Fruit fly (Drosophila melanogaster) whole organism, embryonic: Measurements from ENCODE around the gene CG32425.

Experiments used
- CG10209 ChIP-seq: fragments of 200-800 bp; sonication (Bioruptor generic); optimal IDR thresholded peaks from 3 replicates; lab custom pipeline; 2017; ENCODE audit warnings: missing biosample characterization, mild to moderate bottlenecking, missing genetic modification characterization, missing genetic modification reagents
- CG10321 ChIP-seq: fragments of 200-800 bp; sonication (Bioruptor generic); IDR thresholded peaks from 2 replicates; pipeline ENCODE4 v1.3.6; 2022; ENCODE audit warnings: missing biosample characterization, missing genetic modification characterization
- CG10543 ChIP-seq: fragments of 200-800 bp; sonication (Bioruptor generic); optimal IDR thresholded peaks from 3 replicates; lab custom pipeline; 2017; ENCODE audit warnings: missing biosample characterization, mild to moderate bottlenecking, missing genetic modification characterization, moderate library complexity
- CG11085 ChIP-seq: fragments of 200-800 bp; sonication (Bioruptor generic); IDR thresholded peaks from 2 replicates; pipeline ENCODE4 v1.3.6; 2022; ENCODE audit warnings: missing biosample characterization, missing genetic modification characterization
- CG11504 ChIP-seq: fragments of 200-800 bp; sonication (Bioruptor generic); optimal IDR thresholded peaks from 3 replicates; lab custom pipeline; 2019; ENCODE audit warnings: missing biosample characterization, mild to moderate bottlenecking, missing genetic modification characterization, moderate library complexity
- CG11560 ChIP-seq: fragments of 200-800 bp; sonication (Bioruptor generic); IDR thresholded peaks from 3 replicates; pipeline ENCODE4 v1.3.6; 2022; ENCODE audit warnings: missing biosample characterization, missing genetic modification characterization
- CG12391 ChIP-seq: fragments of 200-800 bp; sonication (Bioruptor generic); optimal IDR thresholded peaks from 3 replicates; lab custom pipeline; 2018; ENCODE audit warnings: missing biosample characterization, mild to moderate bottlenecking, missing genetic modification characterization, moderate library complexity
- CG12744 ChIP-seq: fragments of 200-800 bp; sonication (Bioruptor generic); optimal IDR thresholded peaks from 2 replicates; lab custom pipeline; 2016; ENCODE audit warnings: missing biosample characterization, missing genetic modification characterization
- CG12769 ChIP-seq: fragments of 200-800 bp; sonication (Bioruptor generic); optimal IDR thresholded peaks from 2 replicates; lab custom pipeline; 2019; ENCODE audit warnings: missing biosample characterization, mild to moderate bottlenecking, missing genetic modification characterization, moderate library complexity
- CG13296 ChIP-seq: fragments of 200-800 bp; sonication (Bioruptor generic); optimal IDR thresholded peaks from 3 replicates; lab custom pipeline; 2018; ENCODE audit warnings: missing biosample characterization, mild to moderate bottlenecking, missing genetic modification characterization
- CG15514 ChIP-seq: fragments of 200-800 bp; sonication (Bioruptor generic); optimal IDR thresholded peaks from 3 replicates; lab custom pipeline; 2017; ENCODE audit warnings: missing biosample characterization, missing genetic modification characterization, mild to moderate bottlenecking, moderate library complexity, missing genetic modification reagents
- CG16813 ChIP-seq: fragments of 200-800 bp; sonication (Bioruptor generic); IDR thresholded peaks from 3 replicates; pipeline ENCODE4 v1.3.6; 2022; ENCODE audit warnings: missing biosample characterization, missing genetic modification characterization; ENCODE audit not compliant: partially characterized antibody
- CG17186 ChIP-seq: fragments of 200-800 bp; sonication (Bioruptor generic); optimal IDR thresholded peaks from 3 replicates; lab custom pipeline; 2017; ENCODE audit warnings: missing biosample characterization, missing genetic modification reagents, missing genetic modification characterization
- CG17912 ChIP-seq: fragments of 200-800 bp; sonication (Bioruptor generic); optimal IDR thresholded peaks from 2 replicates; lab custom pipeline; 2018; ENCODE audit warnings: missing biosample characterization, mild to moderate bottlenecking, missing genetic modification characterization
- CG18011 ChIP-seq: fragments of 200-800 bp; sonication (Bioruptor generic); optimal IDR thresholded peaks from 2 replicates; lab custom pipeline; 2017; ENCODE audit warnings: missing biosample characterization, missing genetic modification characterization, mild to moderate bottlenecking, moderate library complexity, missing genotype
- CG30020 ChIP-seq: fragments of 200-800 bp; optimal IDR thresholded peaks from 2 replicates; lab custom pipeline; 2019; ENCODE audit warnings: missing biosample characterization, mild to moderate bottlenecking, missing genetic modification characterization, moderate library complexity
- CG3407 ChIP-seq: fragments of 200-800 bp; sonication (Bioruptor generic); optimal IDR thresholded peaks from 2 replicates; lab custom pipeline; 2018; ENCODE audit warnings: missing biosample characterization, mild to moderate bottlenecking, missing genetic modification characterization
- CG4854 ChIP-seq: fragments of 200-800 bp; sonication (Bioruptor generic); optimal IDR thresholded peaks from 2 replicates; lab custom pipeline; 2016; ENCODE audit warnings: missing biosample characterization, missing genetic modification characterization, inconsistent platforms
- CG8388 ChIP-seq: fragments of 200-800 bp; sonication (Bioruptor generic); optimal IDR thresholded peaks from 2 replicates; lab custom pipeline; 2019; ENCODE audit warnings: missing biosample characterization, mild to moderate bottlenecking, missing genetic modification characterization, moderate library complexity
- CG9932 ChIP-seq: fragments of 200-800 bp; sonication (Bioruptor generic); IDR thresholded peaks from 2 replicates; pipeline ENCODE4 v1.3.6; 2022; ENCODE audit warnings: missing biosample characterization, missing genetic modification characterization
- Dad ChIP-seq: fragments of 200-800 bp; sonication (Bioruptor generic); optimal IDR thresholded peaks from 3 replicates; lab custom pipeline; 2016; ENCODE audit warnings: missing biosample characterization, missing genetic modification characterization
- Deaf1 ChIP-seq: fragments of 200-800 bp; optimal IDR thresholded peaks from 3 replicates; lab custom pipeline; 2019; ENCODE audit warnings: missing biosample characterization, mild to moderate bottlenecking, missing genetic modification characterization, moderate library complexity
- Eip74EF ChIP-seq, 2 experiments: fragments of 200-800 bp in 1 of 2; fragments of >200 bp in 1 of 2; sonication (Bioruptor generic) in 1 of 2; optimal IDR thresholded peaks; 2 replicates each; lab custom pipeline; 2017 to 2019; ENCODE audit warnings: missing biosample characterization in 2 of 2, missing genetic modification characterization in 2 of 2, mild to moderate bottlenecking in 1 of 2, moderate library complexity in 1 of 2
- Hey ChIP-seq: fragments of 200-800 bp; sonication (Bioruptor generic); optimal IDR thresholded peaks from 3 replicates; lab custom pipeline; 2018; ENCODE audit warnings: missing biosample characterization, mild to moderate bottlenecking, missing genetic modification characterization
- Kr ChIP-seq: fragments of 200-800 bp; sonication (Bioruptor generic); optimal IDR thresholded peaks from 2 replicates; lab custom pipeline; 2017; ENCODE audit warnings: missing biosample characterization, mild to moderate bottlenecking, missing genetic modification characterization
- MBD-R2 ChIP-seq: fragments of 200-800 bp; sonication (Bioruptor generic); IDR thresholded peaks from 2 replicates; pipeline ENCODE4 v1.3.6; 2022; ENCODE audit warnings: missing biosample characterization, missing genetic modification characterization
- Rx ChIP-seq: fragments of 200-800 bp; sonication (Bioruptor generic); IDR thresholded peaks from 2 replicates; pipeline ENCODE4 v1.3.6; 2022; ENCODE audit warnings: missing biosample characterization, missing genetic modification characterization
- Side ChIP-seq: fragments of 200-800 bp; sonication (Bioruptor generic); optimal IDR thresholded peaks from 2 replicates; lab custom pipeline; 2016; ENCODE audit warnings: missing biosample characterization, missing genetic modification characterization
- Ssrp ChIP-seq: fragments of 200-800 bp; sonication (Bioruptor generic); optimal IDR thresholded peaks from 2 replicates; lab custom pipeline; 2018; ENCODE audit warnings: missing biosample characterization, mild to moderate bottlenecking, missing genetic modification characterization, moderate library complexity
- Usf ChIP-seq: fragments of 200-800 bp; sonication (Bioruptor generic); optimal IDR thresholded peaks from 2 replicates; lab custom pipeline; 2017; ENCODE audit warnings: missing genotype, missing biosample characterization, missing genetic modification characterization
- ac ChIP-seq: fragments of 200-800 bp; sonication (Bioruptor generic); optimal IDR thresholded peaks from 3 replicates; lab custom pipeline; 2017; ENCODE audit warnings: missing biosample characterization, mild to moderate bottlenecking, missing genetic modification characterization
- ap ChIP-seq: fragments of 200-800 bp; sonication (Bioruptor generic); IDR thresholded peaks from 2 replicates; pipeline ENCODE4 v1.3.6; 2022; ENCODE audit warnings: missing biosample characterization, missing genetic modification characterization
- cwo ChIP-seq: fragments of 200-800 bp; sonication (Bioruptor generic); optimal IDR thresholded peaks from 3 replicates; lab custom pipeline; 2017; ENCODE audit warnings: missing biosample characterization, missing genetic modification characterization, mild to moderate bottlenecking, moderate library complexity, missing genetic modification reagents
- dati ChIP-seq: fragments of 200-800 bp; sonication (Bioruptor generic); IDR thresholded peaks from 2 replicates; pipeline ENCODE4 v1.3.6; 2022; ENCODE audit warnings: missing biosample characterization, missing genetic modification characterization
- dmrt99B ChIP-seq: fragments of 200-800 bp; sonication (Bioruptor generic); optimal IDR thresholded peaks from 2 replicates; lab custom pipeline; 2018; ENCODE audit warnings: missing biosample characterization, mild to moderate bottlenecking, missing genetic modification characterization, moderate library complexity
- ewg ChIP-seq: fragments of 200-800 bp; sonication (Bioruptor generic); optimal IDR thresholded peaks from 3 replicates; lab custom pipeline; 2017; ENCODE audit warnings: mild to moderate bottlenecking, missing biosample characterization, missing genetic modification reagents, missing genetic modification characterization
- hkb ChIP-seq, 2 experiments: fragments of 200-800 bp in 1 of 2; fragments of >200 bp in 1 of 2; sonication (Bioruptor generic) in 1 of 2; IDR thresholded peaks in 1 of 2; optimal IDR thresholded peaks in 1 of 2; 2 replicates each; pipeline versions ENCODE4 v1.3.6 to Lab custom; 2017 to 2022; ENCODE audit warnings: missing biosample characterization in 1 of 2, missing genetic modification characterization in 1 of 2
- ken ChIP-seq: fragments of 200-800 bp; sonication (Bioruptor generic); IDR thresholded peaks from 3 replicates; pipeline ENCODE4 v1.3.6; 2022; ENCODE audit warnings: missing biosample characterization, missing genetic modification characterization
- lbe ChIP-seq: fragments of 200-800 bp; sonication (Bioruptor generic); optimal IDR thresholded peaks from 2 replicates; lab custom pipeline; 2016; ENCODE audit warnings: missing biosample characterization, mild to moderate bottlenecking, missing genetic modification characterization
- nau ChIP-seq: fragments of 200-800 bp; sonication (Bioruptor generic); optimal IDR thresholded peaks from 3 replicates; lab custom pipeline; 2017; ENCODE audit warnings: missing biosample characterization, mild to moderate bottlenecking, missing genetic modification characterization, missing genetic modification reagents
- nmo ChIP-seq: fragments of 200-800 bp; sonication (Bioruptor generic); optimal IDR thresholded peaks from 2 replicates; lab custom pipeline; 2018; ENCODE audit warnings: missing biosample characterization, mild to moderate bottlenecking, missing genetic modification characterization, moderate library complexity
- onecut ChIP-seq: fragments of 200-800 bp; sonication (Bioruptor generic); IDR thresholded peaks from 2 replicates; pipeline ENCODE4 v1.3.6; 2022; ENCODE audit warnings: missing biosample characterization, missing genetic modification characterization
- otp ChIP-seq: fragments of 200-800 bp; sonication (Bioruptor generic); IDR thresholded peaks from 3 replicates; pipeline ENCODE4, ENCODE4 v1.3.6; 2022; ENCODE audit warnings: missing biosample characterization, missing genetic modification characterization
- pho ChIP-seq: fragments of 200-800 bp; sonication (Bioruptor generic); optimal IDR thresholded peaks from 2 replicates; lab custom pipeline; 2016; ENCODE audit warnings: missing biosample characterization, missing genetic modification characterization
- ro ChIP-seq: fragments of 200-800 bp; sonication (Bioruptor generic); IDR thresholded peaks from 2 replicates; pipeline ENCODE4 v1.3.6; 2022; ENCODE audit warnings: missing biosample characterization, missing genetic modification characterization
- sima ChIP-seq: fragments of 200-800 bp; sonication (Bioruptor generic); optimal IDR thresholded peaks from 2 replicates; lab custom pipeline; 2016; ENCODE audit warnings: missing biosample characterization, missing genetic modification characterization
- tap ChIP-seq: fragments of 200-800 bp; optimal IDR thresholded peaks from 3 replicates; lab custom pipeline; 2019; ENCODE audit warnings: missing biosample characterization, mild to moderate bottlenecking, missing genetic modification characterization, moderate library complexity
- unc-4 ChIP-seq: fragments of 200-800 bp; sonication (Bioruptor generic); IDR thresholded peaks from 2 replicates; pipeline ENCODE4 v1.3.6; 2022; ENCODE audit warnings: missing biosample characterization, missing genetic modification characterization; ENCODE audit not compliant: partially characterized antibody
- yki ChIP-seq: fragments of >200 bp; optimal IDR thresholded peaks from 3 replicates; lab custom pipeline; 2018

The CG32425 gene

DNA sequence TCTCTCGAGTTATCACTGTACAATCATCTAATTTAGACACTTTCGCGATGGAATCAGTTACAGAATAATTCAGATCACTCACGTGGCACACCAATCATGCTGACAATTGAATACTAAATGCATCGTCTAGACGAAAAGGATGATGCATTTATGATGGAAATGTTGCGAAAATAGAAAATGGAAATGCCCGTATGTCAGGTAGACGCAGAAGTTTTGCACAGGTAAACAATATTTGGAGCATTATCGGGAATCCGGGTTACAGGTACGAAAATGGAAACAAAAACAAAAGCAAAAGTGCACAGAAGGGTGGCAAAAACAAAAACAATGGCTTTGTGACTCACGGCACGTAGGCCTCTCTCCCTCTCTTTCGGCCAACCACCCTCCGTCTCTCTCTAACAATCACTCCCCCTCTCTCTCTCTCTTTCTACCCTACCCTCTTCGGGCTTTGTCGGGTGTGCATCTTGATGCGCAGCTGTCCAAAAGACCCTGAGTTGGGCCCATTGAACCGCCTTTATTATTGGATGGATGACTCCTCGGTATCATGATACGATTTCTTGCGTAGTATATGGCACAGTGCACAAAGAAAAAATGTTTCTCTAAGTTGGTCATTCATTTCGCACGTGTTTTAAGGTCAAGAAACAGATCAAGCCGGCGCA, 20.2 kb downstream of the CG32425 start (continued):
- no peak for TF ChIP-seq CG11504 (tag; lab: Kevin White, UChicago)
- TF ChIP-seq Kr (GFP tag; lab: Kevin White, UChicago): peak; percentile 58
- TF ChIP-seq ewg (GFP tag; lab: Kevin White, UChicago): peak; percentile 27
- no peak for TF ChIP-seq Rx (GFP tag; lab: Robert Waterston, UW)
- no peak for TF ChIP-seq unc-4 (GFP tag; lab: Robert Waterston, UW)
- no peak for TF ChIP-seq CG11560 (tag; lab: Robert Waterston, UW)
- no peak for TF ChIP-seq Dad (GFP tag; lab: Kevin White, UChicago)
- no peak for TF ChIP-seq hkb (optimal IDR thresholded peaks at IDR 0.05; lab: Kevin White, UChicago)
- TF ChIP-seq hkb (GFP tag; IDR thresholded peaks at IDR 0.05; lab: Robert Waterston, UW): peak; percentile 33; the same call in 1 of the 2 replicates
- TF ChIP-seq Usf (GFP tag; lab: Kevin White, UChicago): no peak
- TF ChIP-seq yki (lab: Kevin White, UChicago): no peak
- TF ChIP-seq CG9932: no peak
- TF ChIP-seq cwo (GFP tag; lab: Kevin White, UChicago): no peak
- TF ChIP-seq CG18011: no peak
- TF ChIP-seq CG4854 (GFP tag; lab: Kevin White, UChicago): no peak
- TF ChIP-seq ac (GFP tag; lab: Kevin White, UChicago): peak; percentile 2
- TF ChIP-seq ro: no peak
- no peak for TF ChIP-seq CG10209 (GFP tag; lab: Kevin White, UChicago)
- no peak for TF ChIP-seq sima (GFP tag; lab: Kevin White, UChicago)
- TF ChIP-seq Eip74EF (GFP tag; optimal IDR thresholded peaks at IDR 0.05; lab: Kevin White, UChicago): no peak
- no peak for TF ChIP-seq CG15514
- TF ChIP-seq dmrt99B: no peak
- no peak for TF ChIP-seq nau (GFP tag; lab: Kevin White, UChicago)
- no peak for TF ChIP-seq CG10543 (GFP tag; lab: Kevin White, UChicago)
- TF ChIP-seq CG8388 (GFP tag; lab: Kevin White, UChicago): peak; percentile 39
- TF ChIP-seq ap (GFP tag; lab: Robert Waterston, UW): no peak
- TF ChIP-seq MBD-R2 (GFP tag; lab: Robert Waterston, UW): no peak
- no peak for TF ChIP-seq tap (tag; lab: Kevin White, UChicago)
- no peak for TF ChIP-seq CG3407
- TF ChIP-seq CG12744: no peak
- TF ChIP-seq Deaf1 (tag; lab: Kevin White, UChicago): peak; percentile 77
- no peak for TF ChIP-seq Hey (tag; lab: Kevin White, UChicago)
- TF ChIP-seq CG16813 (GFP tag; lab: Robert Waterston, UW): 0 out of 3 replicates have a peak, but pooled peaks have one; percentile 28
- TF ChIP-seq Ssrp (tag; lab: Kevin White, UChicago): no peak
- no peak for TF ChIP-seq ken
- TF ChIP-seq CG11085 (GFP tag; lab: Robert Waterston, UW): no peak
- no peak for TF ChIP-seq CG17186
- no peak for TF ChIP-seq CG12769
- TF ChIP-seq pho: no peak
- peak; percentile 86 for TF ChIP-seq CG10321 (GFP tag; lab: Robert Waterston, UW)
- peak; percentile 17 for TF ChIP-seq Side (GFP tag; lab: Kevin White, UChicago)
- no peak for TF ChIP-seq otp (GFP tag; lab: Robert Waterston, UW)
- no peak for TF ChIP-seq CG17912 (GFP tag; lab: Kevin White, UChicago)
- TF ChIP-seq lbe: no peak
- TF ChIP-seq nmo (GFP tag; lab: Kevin White, UChicago): no peak
- TF ChIP-seq CG13296 (GFP tag; lab: Kevin White, UChicago): no peak
- TF ChIP-seq CG30020 (tag; lab: Kevin White, UChicago): no peak
- no peak for TF ChIP-seq onecut (GFP tag; lab: Robert Waterston, UW)
- TF ChIP-seq CG12391 (tag; lab: Kevin White, UChicago): no peak
- TF ChIP-seq dati (GFP tag; lab: Robert Waterston, UW): no peak
